Worm (Caenorhabditis elegans) whole organism, late embryonic: Measurements from ENCODE around the gene ets-6.
A peak's percentile ranks its signal among the peaks of the same experiment; 100 is the strongest.
"Not testable (repeated sequence)": the region's sequence is repeated elsewhere in the genome, so short reads cannot be mapped to it uniquely, and the experiment has no call there.

Experiments used
- K02D7.2 ChIP-seq: sonication (generic microtip); optimal IDR thresholded peaks from 2 replicates; lab custom pipeline; 2017; ENCODE audit warnings: mild to moderate bottlenecking, missing genetic modification characterization, missing compliant biosample characterization
- T23F11.4 ChIP-seq: fragments of 200-800 bp; sonication (Bioruptor generic); optimal IDR thresholded peaks from 2 replicates; lab custom pipeline; 2018; ENCODE audit warnings: mild to moderate bottlenecking, missing genetic modification characterization, missing compliant biosample characterization
- ama-1 ChIP-seq: fragments of 150-350 bp; optimal IDR thresholded peaks from 2 replicates; lab custom pipeline; 2014
- ceh-18 ChIP-seq: sonication (generic microtip); optimal IDR thresholded peaks from 2 replicates; lab custom pipeline; 2016; ENCODE audit warnings: missing genetic modification characterization, missing compliant biosample characterization
- ceh-2 ChIP-seq: sonication (generic microtip); optimal IDR thresholded peaks from 2 replicates; lab custom pipeline; 2016; ENCODE audit warnings: missing genotype, missing genetic modification characterization, missing compliant biosample characterization
- ceh-30 ChIP-seq: fragments of 150-350 bp; optimal IDR thresholded peaks from 2 replicates; lab custom pipeline; 2014; ENCODE audit warnings: missing biosample characterization, missing genetic modification characterization
- ceh-34 ChIP-seq: sonication (generic microtip); optimal IDR thresholded peaks from 2 replicates; lab custom pipeline; 2016; ENCODE audit warnings: mild to moderate bottlenecking, missing genetic modification characterization, missing compliant biosample characterization
- ceh-6 ChIP-seq: fragments of 200-800 bp; sonication (Bioruptor generic); optimal IDR thresholded peaks from 2 replicates; lab custom pipeline; 2018; ENCODE audit warnings: mild to moderate bottlenecking, missing genetic modification characterization, missing compliant biosample characterization
- ceh-9 ChIP-seq: sonication (generic microtip); optimal IDR thresholded peaks from 2 replicates; lab custom pipeline; 2016; ENCODE audit warnings: mild to moderate bottlenecking, missing genetic modification characterization, inconsistent platforms, missing compliant biosample characterization
- che-1 ChIP-seq: sonication (generic microtip); optimal IDR thresholded peaks from 2 replicates; lab custom pipeline; 2016; ENCODE audit warnings: mild to moderate bottlenecking, missing genetic modification characterization, missing compliant biosample characterization
- dmd-4 ChIP-seq: sonication (generic microtip); optimal IDR thresholded peaks from 2 replicates; lab custom pipeline; 2016; ENCODE audit warnings: borderline replicate concordance, missing genetic modification characterization, missing compliant biosample characterization
- elt-2 ChIP-seq: sonication (generic microtip); optimal IDR thresholded peaks from 2 replicates; lab custom pipeline; 2016; ENCODE audit warnings: missing genetic modification reagents, missing genetic modification characterization, missing compliant biosample characterization
- ets-4 ChIP-seq: sonication (generic microtip); optimal IDR thresholded peaks from 2 replicates; lab custom pipeline; 2016; ENCODE audit warnings: missing genetic modification characterization, missing compliant biosample characterization
- eyg-1 ChIP-seq: sonication (generic microtip); optimal IDR thresholded peaks from 2 replicates; lab custom pipeline; 2016; ENCODE audit warnings: missing genotype, missing genetic modification characterization, missing compliant biosample characterization
- fkh-10 ChIP-seq: fragments of 150-350 bp; optimal IDR thresholded peaks from 2 replicates; lab custom pipeline; 2014; ENCODE audit warnings: missing biosample characterization, missing genetic modification reagents, missing genetic modification characterization
- gmeb-2 ChIP-seq: sonication (generic microtip); optimal IDR thresholded peaks from 2 replicates; lab custom pipeline; 2016; ENCODE audit warnings: missing genetic modification characterization, inconsistent platforms, missing compliant biosample characterization
- hlh-13 ChIP-seq: fragments of 200-800 bp; sonication (Bioruptor generic); optimal IDR thresholded peaks from 2 replicates; lab custom pipeline; 2018; ENCODE audit warnings: mild to moderate bottlenecking, missing genetic modification characterization, missing compliant biosample characterization
- lin-11 ChIP-seq: fragments of 200-800 bp; sonication (Bioruptor generic); optimal IDR thresholded peaks from 2 replicates; lab custom pipeline; 2018; ENCODE audit warnings: mild to moderate bottlenecking, missing genetic modification characterization, missing compliant biosample characterization
- nfya-1 ChIP-seq: sonication (generic microtip); optimal IDR thresholded peaks from 2 replicates; lab custom pipeline; 2017; ENCODE audit warnings: missing genetic modification characterization, mild to moderate bottlenecking, missing compliant biosample characterization, antibody characterized with exemption, moderate library complexity
- odd-2 ChIP-seq: sonication (generic microtip); optimal IDR thresholded peaks from 2 replicates; lab custom pipeline; 2017; ENCODE audit warnings: antibody characterized with exemption, mild to moderate bottlenecking, missing genetic modification characterization, missing compliant biosample characterization
- pag-3 ChIP-seq: sonication (generic microtip); optimal IDR thresholded peaks from 2 replicates; lab custom pipeline; 2016; ENCODE audit warnings: missing compliant biosample characterization, missing genetic modification characterization, borderline replicate concordance
- pha-2 ChIP-seq: sonication (generic microtip); optimal IDR thresholded peaks from 2 replicates; lab custom pipeline; 2017; ENCODE audit warnings: mild to moderate bottlenecking, missing genetic modification characterization, missing compliant biosample characterization
- pha-4 ChIP-seq: fragments of 150-350 bp; optimal IDR thresholded peaks from 2 replicates; lab custom pipeline; 2018; ENCODE audit warnings: missing biosample characterization, missing genetic modification reagents, missing genetic modification characterization
- pqm-1 ChIP-seq: sonication (generic microtip); optimal IDR thresholded peaks from 2 replicates; lab custom pipeline; 2016; ENCODE audit warnings: missing genetic modification characterization, missing compliant biosample characterization
- pros-1 ChIP-seq: fragments of 150-350 bp; optimal IDR thresholded peaks from 2 replicates; lab custom pipeline; 2014; ENCODE audit warnings: missing biosample characterization, missing genetic modification reagents, missing genetic modification characterization
- rnt-1 ChIP-seq: sonication (generic microtip); optimal IDR thresholded peaks from 2 replicates; lab custom pipeline; 2016; ENCODE audit warnings: missing genetic modification characterization, missing compliant biosample characterization
- syd-9 ChIP-seq: sonication (generic microtip); optimal IDR thresholded peaks from 2 replicates; lab custom pipeline; 2016; ENCODE audit warnings: mild to moderate bottlenecking, missing genetic modification characterization, moderate library complexity, missing compliant biosample characterization
- tbx-2 ChIP-seq: sonication (generic microtip); optimal IDR thresholded peaks from 2 replicates; lab custom pipeline; 2016; ENCODE audit warnings: missing genetic modification characterization, missing compliant biosample characterization
- unc-3 ChIP-seq, 2 experiments: fragments of 200-800 bp in 1 of 2; sonication (Bioruptor generic) in 1 of 2; sonication (generic microtip) in 1 of 2; conservative IDR thresholded peaks in 1 of 2; optimal IDR thresholded peaks in 1 of 2; 2 replicates each; pipeline versions ENCODE4 v1.3.6 to Lab custom; 2016 to 2022; ENCODE audit warnings: missing compliant biosample characterization in 2 of 2, missing genetic modification characterization in 2 of 2, missing genetic modification reagents in 1 of 2
- unc-42 ChIP-seq: sonication (generic microtip); optimal IDR thresholded peaks from 2 replicates; lab custom pipeline; 2016; ENCODE audit warnings: missing genotype, missing genetic modification characterization, missing compliant biosample characterization

Gene ets-6

ce11 chrV:7548499-7548898 is 31.8 kb downstream of the ets-6 start:
- TF ChIP-seq unc-3 (GFP tag; conservative IDR thresholded peaks at IDR 0.05; lab: Robert Waterston, UW) = 0 out of 2 replicates have a peak, but pooled peaks have one; percentile 25
- TF ChIP-seq unc-3 (tag; optimal IDR thresholded peaks at IDR 0.05; lab: Kevin White, UChicago) = not testable (repeated sequence)
- TF ChIP-seq che-1 (tag; lab: Kevin White, UChicago) = peak; percentile 15

ce11 chrV:7548017-7548416 is 32.3 kb downstream of the ets-6 start:
- TF ChIP-seq lin-11 (tag; lab: Kevin White, UChicago) (no peak), syd-9 (no peak), pha-2 (tag; lab: Kevin White, UChicago) (no peak), pag-3 (tag; lab: Kevin White, UChicago) (no peak), unc-42 (tag; lab: Kevin White, UChicago) (no peak), ceh-30 (tag; lab: Kevin White, UChicago) (no peak), elt-2 (tag; lab: Kevin White, UChicago) (peak; percentile 72)

DNA sequence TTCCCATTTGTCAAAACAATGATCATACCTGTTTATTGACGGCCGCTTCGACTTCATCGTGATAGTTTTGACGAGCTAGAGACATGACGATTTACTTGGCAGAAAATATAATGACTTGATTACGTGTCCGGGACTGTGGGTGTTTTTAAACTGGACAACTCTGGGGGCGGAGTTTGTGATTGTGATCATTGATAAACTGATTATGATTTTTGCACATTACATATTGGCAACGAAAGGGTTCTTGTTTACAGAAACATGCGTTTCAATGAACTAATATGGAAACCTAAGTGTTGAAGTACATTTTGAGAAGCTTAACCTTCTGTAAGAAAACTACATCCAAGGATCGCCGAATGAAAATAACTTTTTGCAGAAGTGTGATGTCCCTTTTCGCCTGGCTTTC is 32.9 kb downstream of the ets-6 start, which contains the start of gene ftn-1:
Gene ftn-1, minus strand, starts transcription at position 101 of the 400 bp plus-strand sequence.
- TF ChIP-seq odd-2 (tag; lab: Kevin White, UChicago) (no peak), pros-1 (tag; lab: Kevin White, UChicago) (no peak), rnt-1 (no peak), ceh-18 (tag; lab: Kevin White, UChicago) (no peak)

DNA sequence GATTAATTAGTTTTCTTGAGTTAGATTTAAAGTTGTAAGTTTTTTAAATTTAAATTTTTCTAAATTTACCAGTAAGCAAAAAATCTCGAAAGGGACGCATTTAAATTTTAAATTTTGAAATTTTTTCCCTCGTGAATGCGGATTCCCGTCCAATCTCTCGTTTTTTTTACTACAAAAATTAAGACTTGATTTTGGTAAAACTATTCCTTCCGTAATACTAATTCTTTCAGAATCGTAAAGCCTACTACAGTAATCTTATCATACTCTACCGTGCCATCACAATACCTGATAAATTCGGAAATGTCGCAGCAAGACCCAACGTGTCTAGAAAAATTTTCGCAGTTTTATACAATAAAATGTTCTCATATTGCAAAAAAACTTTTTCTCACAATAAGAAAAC is 35.2 kb downstream of the ets-6 start, which contains the start of the genes C54F6.19 and nhx-3:
Gene C54F6.19, plus strand, starts transcription at position 301 of the 400 bp plus-strand sequence.
Gene nhx-3, minus strand, starts transcription at position 337 of the 400 bp plus-strand sequence.
- TF ChIP-seq ceh-34 (no peak), dmd-4 (tag; lab: Kevin White, UChicago) (no peak), nfya-1 (tag; lab: Kevin White, UChicago) (no peak), fkh-10 (GFP tag; lab: Kevin White, UChicago) (no peak), tbx-2 (tag; lab: Kevin White, UChicago) (no peak), pha-4 (tag; lab: Kevin White, UChicago) (no peak), gmeb-2 (tag; lab: Kevin White, UChicago) (no peak), K02D7.2 (tag; lab: Kevin White, UChicago) (no peak), pag-3 (tag; lab: Kevin White, UChicago) (no peak), ceh-2 (tag; lab: Kevin White, UChicago) (no peak), eyg-1 (tag; lab: Kevin White, UChicago) (no peak), ets-4 (no peak), ceh-6 (GFP tag; lab: Kevin White, UChicago) (no peak)

DNA sequence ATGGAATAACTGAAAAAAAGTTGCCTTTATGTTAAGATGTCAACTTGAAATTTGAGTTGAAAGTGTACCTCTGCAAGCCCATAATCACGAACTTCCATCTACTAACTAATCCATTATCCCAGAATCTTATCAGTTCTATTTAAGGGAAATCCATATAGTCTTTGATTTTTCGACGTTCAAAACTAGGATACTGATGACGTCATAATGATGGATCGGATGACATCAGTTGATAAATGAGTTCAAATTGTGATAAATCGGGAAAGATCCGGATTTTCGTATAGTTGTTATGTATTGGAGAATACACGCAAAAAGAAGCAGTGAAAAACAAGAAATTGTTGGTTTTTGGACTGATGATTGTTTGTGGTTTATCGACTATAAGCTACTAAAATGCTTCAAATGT is 36.6 kb downstream of the ets-6 start:
- TF ChIP-seq T23F11.4 (GFP tag; lab: Kevin White, UChicago) (no peak), che-1 (tag; lab: Kevin White, UChicago) (no peak), hlh-13 (GFP tag; lab: Kevin White, UChicago) (no peak), ceh-9 (tag; lab: Kevin White, UChicago) (no peak), ceh-2 (tag; lab: Kevin White, UChicago) (no peak), pqm-1 (tag; lab: Kevin White, UChicago) (no peak)

DNA sequence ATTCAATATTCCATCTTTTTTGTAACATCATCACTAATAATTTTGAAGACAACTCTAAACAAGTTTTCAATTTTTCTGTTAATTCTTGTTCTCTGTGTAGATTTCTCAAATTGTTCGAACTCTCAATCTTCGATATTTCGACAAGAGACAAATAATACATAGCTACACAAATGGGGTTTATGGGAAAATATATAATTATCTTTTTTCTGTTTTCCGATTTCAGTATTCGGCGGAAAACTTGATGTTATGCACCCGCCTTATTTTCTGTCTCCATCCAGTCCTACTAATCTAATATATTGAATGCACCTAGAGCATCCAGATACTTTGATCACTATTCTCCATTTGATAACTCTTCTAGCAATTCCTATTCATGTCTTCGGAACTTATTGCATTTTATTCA is 41.3 kb downstream of the ets-6 start, which contains the start of gene srh-268:
Gene srh-268, plus strand, starts transcription at position 301 of the 400 bp plus-strand sequence.
- no peak for TF ChIP-seq pqm-1 (tag; lab: Kevin White, UChicago)
- no peak for TF ChIP-seq che-1 (tag; lab: Kevin White, UChicago)
- TF ChIP-seq gmeb-2 (tag; lab: Kevin White, UChicago) = no peak
- TF ChIP-seq ama-1 (lab: Kevin White, UChicago) = no peak
- TF ChIP-seq fkh-10 (GFP tag; lab: Kevin White, UChicago) = no peak
